Fruit fly (Drosophila melanogaster) whole organism, prepupa: Measurements from ENCODE around the gene Dap160.

ENCODE experiments used
- Blimp-1 ChIP-seq: fragments of 200-800 bp; sonication (Bioruptor generic); optimal IDR thresholded peaks from 3 replicates; lab custom pipeline; 2017; ENCODE audit warnings: missing biosample characterization, missing genetic modification characterization, mild to moderate bottlenecking, moderate library complexity, missing genetic modification reagents
- CG10631 ChIP-seq: fragments of 200-800 bp; sonication (Bioruptor generic); optimal IDR thresholded peaks from 2 replicates; lab custom pipeline; 2016; ENCODE audit warnings: missing biosample characterization, missing genetic modification characterization
- CG10669 ChIP-seq: fragments of 200-800 bp; sonication (Bioruptor generic); optimal IDR thresholded peaks from 3 replicates; lab custom pipeline; 2018; ENCODE audit warnings: missing biosample characterization, mild to moderate bottlenecking, missing genetic modification characterization, moderate library complexity
- CG11762 ChIP-seq: fragments of 200-800 bp; sonication (Bioruptor generic); optimal IDR thresholded peaks from 3 replicates; lab custom pipeline; 2016; ENCODE audit warnings: missing biosample characterization, missing genetic modification characterization; ENCODE audit not compliant: insufficient read depth
- CG15336 ChIP-seq: fragments of 200-800 bp; sonication (Bioruptor generic); IDR thresholded peaks from 2 replicates; pipeline ENCODE4 v1.3.6; 2022; ENCODE audit warnings: missing biosample characterization, missing genetic modification characterization
- CG1621 ChIP-seq: fragments of 200-800 bp; sonication (Bioruptor generic); optimal IDR thresholded peaks from 3 replicates; lab custom pipeline; 2018; ENCODE audit warnings: missing biosample characterization, mild to moderate bottlenecking, missing genetic modification characterization
- CG3032 ChIP-seq: fragments of 200-800 bp; optimal IDR thresholded peaks from 2 replicates; lab custom pipeline; 2019; ENCODE audit warnings: missing biosample characterization, mild to moderate bottlenecking, missing genetic modification characterization, moderate library complexity
- CG31627 ChIP-seq: fragments of 200-800 bp; sonication (Bioruptor generic); optimal IDR thresholded peaks from 3 replicates; lab custom pipeline; 2016; ENCODE audit warnings: missing biosample characterization, missing genetic modification characterization
- CG32006 ChIP-seq: fragments of 200-800 bp; sonication (Bioruptor generic); optimal IDR thresholded peaks from 3 replicates; lab custom pipeline; 2017; ENCODE audit warnings: missing biosample characterization, mild to moderate bottlenecking, missing genetic modification characterization
- CG3919 ChIP-seq: fragments of 200-800 bp; sonication (Bioruptor generic); optimal IDR thresholded peaks from 3 replicates; lab custom pipeline; 2016; ENCODE audit warnings: missing biosample characterization, missing genetic modification characterization
- CG4318 ChIP-seq: fragments of 200-800 bp; sonication (Bioruptor generic); optimal IDR thresholded peaks from 3 replicates; lab custom pipeline; 2017; ENCODE audit warnings: missing biosample characterization, mild to moderate bottlenecking, missing genetic modification characterization
- CG6163 ChIP-seq: fragments of 200-800 bp; sonication (Bioruptor generic); IDR thresholded peaks from 3 replicates; pipeline ENCODE4 v1.3.6; 2022; ENCODE audit warnings: missing biosample characterization, missing genetic modification characterization
- CG6792 ChIP-seq: fragments of 200-800 bp; sonication (Bioruptor generic); optimal IDR thresholded peaks from 3 replicates; lab custom pipeline; 2016; ENCODE audit warnings: missing biosample characterization, missing genetic modification characterization
- CG6808 ChIP-seq: fragments of 200-800 bp; sonication (Bioruptor generic); optimal IDR thresholded peaks from 3 replicates; lab custom pipeline; 2017; ENCODE audit warnings: missing biosample characterization, missing genetic modification characterization, mild to moderate bottlenecking, moderate library complexity, missing genetic modification reagents
- CG6854 ChIP-seq: fragments of 200-800 bp; sonication (Bioruptor generic); optimal IDR thresholded peaks from 2 replicates; lab custom pipeline; 2017; ENCODE audit warnings: missing biosample characterization, mild to moderate bottlenecking, missing genetic modification characterization
- CG7368 ChIP-seq: fragments of 200-800 bp; sonication (Bioruptor generic); optimal IDR thresholded peaks from 3 replicates; lab custom pipeline; 2016; ENCODE audit warnings: missing biosample characterization, missing genetic modification characterization
- CG8319 ChIP-seq: fragments of 200-800 bp; sonication (Bioruptor generic); optimal IDR thresholded peaks from 3 replicates; lab custom pipeline; 2016; ENCODE audit warnings: missing biosample characterization, missing genetic modification characterization
- Eip75B ChIP-seq: fragments of 200-800 bp; sonication (Bioruptor generic); optimal IDR thresholded peaks from 3 replicates; lab custom pipeline; 2016; ENCODE audit warnings: missing biosample characterization, missing genetic modification characterization
- Eip78C ChIP-seq: fragments of 200-800 bp; sonication (Bioruptor generic); peaks from one replicate; lab custom pipeline; 2016; ENCODE audit warnings: missing biosample characterization, missing genetic modification characterization
- Ets96B ChIP-seq: fragments of 200-800 bp; optimal IDR thresholded peaks from 2 replicates; lab custom pipeline; 2019; ENCODE audit warnings: missing biosample characterization, mild to moderate bottlenecking, missing genetic modification characterization, moderate library complexity
- Gug ChIP-seq: fragments of 200-800 bp; sonication (Bioruptor generic); IDR thresholded peaks from 2 replicates; pipeline ENCODE4 v1.3.6; 2022; ENCODE audit warnings: missing biosample characterization, missing genetic modification characterization
- Hr38 ChIP-seq: sonication (Bioruptor generic); optimal IDR thresholded peaks from 2 replicates; lab custom pipeline; 2016; ENCODE audit warnings: missing biosample characterization, missing genetic modification characterization
- Hr39 ChIP-seq: fragments of 200-800 bp; sonication (Bioruptor generic); optimal IDR thresholded peaks from 2 replicates; lab custom pipeline; 2016; ENCODE audit warnings: missing biosample characterization, missing genetic modification characterization
- Hr4 ChIP-seq: fragments of 200-800 bp; sonication (Bioruptor generic); optimal IDR thresholded peaks from 3 replicates; lab custom pipeline; 2016; ENCODE audit warnings: missing biosample characterization, missing genetic modification characterization
- Met ChIP-seq: fragments of 200-800 bp; sonication (Bioruptor generic); optimal IDR thresholded peaks from 3 replicates; lab custom pipeline; 2016; ENCODE audit warnings: missing biosample characterization, missing genetic modification characterization
- OdsH ChIP-seq: fragments of 200-800 bp; sonication (Bioruptor generic); optimal IDR thresholded peaks from 3 replicates; lab custom pipeline; 2016; ENCODE audit warnings: missing biosample characterization, missing genetic modification characterization
- Smox ChIP-seq: fragments of 200-800 bp; sonication (Bioruptor generic); optimal IDR thresholded peaks from 3 replicates; lab custom pipeline; 2016; ENCODE audit warnings: missing biosample characterization, missing genetic modification characterization
- Sox14 ChIP-seq: fragments of 200-800 bp; sonication (Bioruptor generic); optimal IDR thresholded peaks from 3 replicates; lab custom pipeline; 2016; ENCODE audit warnings: missing biosample characterization, missing genetic modification characterization
- Sox15 ChIP-seq: fragments of 200-800 bp; sonication (Bioruptor generic); optimal IDR thresholded peaks from 3 replicates; lab custom pipeline; 2016; ENCODE audit warnings: missing biosample characterization, missing genetic modification characterization
- achi ChIP-seq: fragments of 200-800 bp; sonication (Bioruptor generic); optimal IDR thresholded peaks from 3 replicates; lab custom pipeline; 2016; ENCODE audit warnings: missing biosample characterization, missing genetic modification characterization
- cyc ChIP-seq: fragments of 200-800 bp; sonication (Bioruptor generic); optimal IDR thresholded peaks from 3 replicates; lab custom pipeline; 2016; ENCODE audit warnings: missing biosample characterization, missing genetic modification characterization
- dsx ChIP-seq: fragments of 200-800 bp; optimal IDR thresholded peaks from 3 replicates; lab custom pipeline; 2019; ENCODE audit warnings: missing biosample characterization, mild to moderate bottlenecking, missing genetic modification characterization, moderate library complexity; ENCODE audit not compliant: poor library complexity, severe bottlenecking
- eg ChIP-seq: fragments of 200-800 bp; sonication (Bioruptor generic); IDR thresholded peaks from 3 replicates; pipeline ENCODE4 v1.3.6; 2022; ENCODE audit warnings: missing biosample characterization, missing genetic modification characterization
- esn ChIP-seq: fragments of 200-800 bp; sonication (Bioruptor generic); optimal IDR thresholded peaks from 2 replicates; lab custom pipeline; 2016; ENCODE audit warnings: missing biosample characterization, mild to moderate bottlenecking, missing genetic modification characterization, moderate library complexity
- fd59A ChIP-seq: fragments of 200-800 bp; sonication (Bioruptor generic); optimal IDR thresholded peaks from 2 replicates; lab custom pipeline; 2017; ENCODE audit warnings: missing biosample characterization, mild to moderate bottlenecking, missing genetic modification characterization, missing genetic modification reagents
- fd85E ChIP-seq: fragments of 200-800 bp; sonication (Bioruptor generic); optimal IDR thresholded peaks from 3 replicates; lab custom pipeline; 2016; ENCODE audit warnings: missing biosample characterization, missing genetic modification characterization
- lz ChIP-seq: fragments of 200-800 bp; sonication (Bioruptor generic); optimal IDR thresholded peaks from 3 replicates; lab custom pipeline; 2016; ENCODE audit warnings: missing biosample characterization, missing genetic modification characterization
- pdm3 ChIP-seq: fragments of 200-800 bp; sonication (Bioruptor generic); optimal IDR thresholded peaks from 3 replicates; lab custom pipeline; 2016; ENCODE audit warnings: missing biosample characterization, missing genetic modification characterization
- salr ChIP-seq, 2 experiments: fragments of 200-800 bp; sonication (Bioruptor generic); optimal IDR thresholded peaks; 3 replicates each; lab custom pipeline; 2016 to 2018; ENCODE audit warnings: missing biosample characterization in 2 of 2, missing genetic modification characterization in 2 of 2, mild to moderate bottlenecking in 1 of 2
- spab ChIP-seq: fragments of 200-800 bp; sonication (Bioruptor generic); optimal IDR thresholded peaks from 2 replicates; lab custom pipeline; 2017; ENCODE audit warnings: missing biosample characterization, mild to moderate bottlenecking, missing genetic modification characterization, missing genetic modification reagents
- ss ChIP-seq, 2 experiments: fragments of 200-800 bp; sonication (Bioruptor generic); optimal IDR thresholded peaks; 2 replicates in 1 of 2; 3 replicates in 1 of 2; lab custom pipeline; 2017 to 2018; ENCODE audit warnings: mild to moderate bottlenecking in 2 of 2, missing biosample characterization in 2 of 2, missing genetic modification characterization in 2 of 2, moderate library complexity in 1 of 2
- svp ChIP-seq: fragments of 200-800 bp; sonication (Bioruptor generic); peaks from one replicate; lab custom pipeline; 2016; ENCODE audit warnings: missing biosample characterization, missing genetic modification characterization
- topi ChIP-seq: fragments of 200-800 bp; sonication (Bioruptor generic); optimal IDR thresholded peaks from 3 replicates; lab custom pipeline; 2016; ENCODE audit warnings: missing biosample characterization, missing genetic modification characterization
- vri ChIP-seq: fragments of 200-800 bp; sonication (Bioruptor generic); optimal IDR thresholded peaks from 3 replicates; lab custom pipeline; 2016; ENCODE audit warnings: missing biosample characterization, mild to moderate bottlenecking, missing genetic modification characterization

Gene Dap160

DNA sequence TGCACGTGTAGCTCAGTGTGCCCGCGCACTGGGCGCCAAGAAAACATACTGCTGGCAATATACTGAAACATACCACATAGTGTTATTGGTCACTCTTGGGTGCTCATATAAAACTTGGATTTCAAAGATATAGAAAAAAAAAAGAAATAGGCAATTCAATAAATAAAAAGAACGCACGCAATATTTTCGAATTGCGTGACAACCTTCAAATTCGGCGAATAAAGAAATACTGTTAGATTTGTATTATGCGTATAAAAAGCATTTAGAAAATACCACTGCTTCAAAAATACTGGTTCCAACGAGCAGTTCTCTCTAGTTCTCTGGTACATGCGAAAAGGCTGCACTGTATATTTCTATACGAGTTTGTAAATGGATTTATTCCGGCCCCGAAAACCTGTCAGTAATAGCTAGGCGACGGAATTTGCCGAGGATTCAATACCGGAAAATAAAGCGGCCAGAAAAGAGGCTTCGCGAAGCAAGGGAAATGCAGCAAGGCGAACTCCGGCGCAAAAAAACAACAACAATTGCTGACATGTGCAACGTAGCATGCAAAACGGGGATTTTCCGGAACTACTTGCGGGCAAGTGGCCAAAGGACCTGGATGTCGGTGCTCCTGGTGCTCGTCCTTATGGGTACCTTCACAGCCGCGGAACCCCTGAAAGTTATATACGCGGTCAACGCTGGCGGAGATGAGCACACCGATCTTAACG, 39.6 kb downstream of the Dap160 start, which contains the start of gene CG9257:
CG9257 (plus strand) TSS at position 345 of the 710 bp plus-strand sequence.
- peak; percentile 18 for TF ChIP-seq Sox14
- no peak for TF ChIP-seq achi (GFP tag; lab: Kevin White, UChicago)
- no peak for TF ChIP-seq CG6163 (GFP tag; lab: Robert Waterston, UW)
- no peak for TF ChIP-seq Ets96B (tag; lab: Kevin White, UChicago)
- TF ChIP-seq Hr39: peak; percentile 20
- TF ChIP-seq pdm3 (GFP tag; lab: Kevin White, UChicago): peak; percentile 12
- TF ChIP-seq cyc: no peak
- TF ChIP-seq dsx: no peak
- no peak for TF ChIP-seq Sox15
- TF ChIP-seq Eip78C (GFP tag; lab: Kevin White, UChicago): peak; percentile 24
- no peak for TF ChIP-seq CG10669
- TF ChIP-seq CG4318: no peak
- TF ChIP-seq CG3032: no peak
- no peak for TF ChIP-seq OdsH (GFP tag; lab: Kevin White, UChicago)
- TF ChIP-seq Met: no peak
- no peak for TF ChIP-seq Blimp-1 (GFP tag; lab: Kevin White, UChicago)
- TF ChIP-seq spab (GFP tag; lab: Kevin White, UChicago): no peak
- no peak for TF ChIP-seq fd59A (GFP tag; lab: Kevin White, UChicago)
- no peak for TF ChIP-seq CG3919 (GFP tag; lab: Kevin White, UChicago)
- TF ChIP-seq ss (GFP tag; optimal IDR thresholded peaks at IDR 0.05; lab: Kevin White, UChicago): no peak
- peak; percentile 48 for TF ChIP-seq esn
- TF ChIP-seq lz (GFP tag; lab: Kevin White, UChicago): no peak
- TF ChIP-seq CG6792 (GFP tag; lab: Kevin White, UChicago): no peak
- TF ChIP-seq CG11762: no peak
- no peak for TF ChIP-seq CG32006 (GFP tag; lab: Kevin White, UChicago)
- TF ChIP-seq svp: no peak
- no peak for TF ChIP-seq CG7368
- TF ChIP-seq Eip75B (GFP tag; lab: Kevin White, UChicago): no peak
- no peak for TF ChIP-seq Gug (GFP tag; lab: Robert Waterston, UW)
- no peak for TF ChIP-seq eg (GFP tag; lab: Robert Waterston, UW)
- no peak for TF ChIP-seq Hr38 (GFP tag; lab: Kevin White, UChicago)
- peak; percentile 40 for TF ChIP-seq CG1621 (tag; lab: Kevin White, UChicago)
- peak; percentile 13 for TF ChIP-seq CG31627
- no peak for TF ChIP-seq vri (GFP tag; lab: Kevin White, UChicago)
- TF ChIP-seq Smox (GFP tag; lab: Kevin White, UChicago): no peak
- no peak for TF ChIP-seq CG15336 (GFP tag; lab: Robert Waterston, UW)
- TF ChIP-seq topi (GFP tag; lab: Kevin White, UChicago): no peak
- TF ChIP-seq CG10631: peak; percentile 3
- no peak for TF ChIP-seq Hr4 (GFP tag; lab: Kevin White, UChicago)
- TF ChIP-seq fd85E (GFP tag; lab: Kevin White, UChicago): no peak
- no peak for TF ChIP-seq salr (GFP tag; optimal IDR thresholded peaks at IDR 0.05; lab: Kevin White, UChicago)
- no peak for TF ChIP-seq CG6808 (GFP tag; lab: Kevin White, UChicago)
- no peak for TF ChIP-seq CG6854 (GFP tag; lab: Kevin White, UChicago)
- TF ChIP-seq CG8319 (GFP tag; lab: Kevin White, UChicago): no peak
